Fruit fly (Drosophila melanogaster) whole organism: ENCODE results near the gene Sos.

Source experiments
- CG8478 ChIP-seq: fragments of >200 bp; optimal IDR thresholded peaks from 2 replicates; lab custom pipeline; 2018; ENCODE audit warnings: inconsistent platforms
- Dll ChIP-seq: fragments of >200 bp; optimal IDR thresholded peaks from 2 replicates; lab custom pipeline; 2017
- EcR ChIP-seq, 2 experiments: fragments of >200 bp; optimal IDR thresholded peaks; 2 replicates each; lab custom pipeline; 2017; ENCODE audit warnings: missing biosample characterization in 2 of 2, missing genetic modification characterization in 2 of 2, missing genetic modification reagents in 2 of 2
- pan ChIP-seq: fragments of >200 bp; optimal IDR thresholded peaks from 2 replicates; lab custom pipeline; 2017
- psq ChIP-seq: fragments of >200 bp; optimal IDR thresholded peaks from 2 replicates; lab custom pipeline; 2017
- usp ChIP-seq: fragments of >200 bp; optimal IDR thresholded peaks from 2 replicates; lab custom pipeline; 2017; ENCODE audit warnings: missing biosample characterization, missing genetic modification characterization, mixed read lengths

dm6 chr2L:13813156-13813555 lies 460 bp upstream of the Sos start, which contains the start of gene CG16888:
- TF ChIP-seq CG8478 (lab: Kevin White, UChicago) = no peak
- TF ChIP-seq usp = no peak
- TF ChIP-seq pan (lab: Kevin White, UChicago) = no peak
- no peak for TF ChIP-seq psq (lab: Kevin White, UChicago)
- TF ChIP-seq EcR (GFP tag; optimal IDR thresholded peaks at IDR 0.05; lab: Kevin White, UChicago) = no peak
- TF ChIP-seq Dll (lab: Kevin White, UChicago) = no peak
